Worm (Caenorhabditis elegans) whole organism, L2 larva: Measurements from ENCODE around the gene sod-3.

Source experiments
- ama-1 ChIP-seq: fragments of 150-350 bp; optimal IDR thresholded peaks from 2 replicates; lab custom pipeline; 2018; ENCODE audit warnings: inconsistent platforms
- blmp-1 ChIP-seq: sonication (generic microtip); optimal IDR thresholded peaks from 2 replicates; lab custom pipeline; 2017; ENCODE audit warnings: missing genetic modification characterization, mild to moderate bottlenecking, missing compliant biosample characterization, antibody characterized with exemption, moderate library complexity; ENCODE audit not compliant: insufficient read depth
- ceh-82 ChIP-seq: fragments of 150-350 bp; optimal IDR thresholded peaks from 2 replicates; lab custom pipeline; 2014; ENCODE audit warnings: missing biosample characterization, missing genetic modification characterization
- dmd-4 ChIP-seq: sonication (generic microtip); optimal IDR thresholded peaks from 2 replicates; lab custom pipeline; 2017; ENCODE audit warnings: missing biosample characterization, missing genetic modification characterization
- egl-27 ChIP-seq: sonication (generic microtip); optimal IDR thresholded peaks from 3 replicates; lab custom pipeline; 2017; ENCODE audit warnings: missing biosample characterization, missing genetic modification reagents, missing genetic modification characterization
- lsy-2 ChIP-seq, 2 experiments: fragments of 150-350 bp in 1 of 2; sonication (generic microtip) in 1 of 2; optimal IDR thresholded peaks; 2 replicates each; lab custom pipeline; 2014 to 2017; ENCODE audit warnings: missing biosample characterization in 2 of 2, missing genetic modification characterization in 2 of 2
- mab-5 ChIP-seq: fragments of 150-350 bp; optimal IDR thresholded peaks from 2 replicates; lab custom pipeline; 2014; ENCODE audit warnings: missing biosample characterization, missing genetic modification characterization
- mbf-1 ChIP-seq: sonication (generic microtip); optimal IDR thresholded peaks from 2 replicates; lab custom pipeline; 2017; ENCODE audit warnings: missing biosample characterization, missing genetic modification characterization
- nhr-12 ChIP-seq: fragments of 150-350 bp; optimal IDR thresholded peaks from 2 replicates; lab custom pipeline; 2014; ENCODE audit warnings: missing biosample characterization, missing genetic modification characterization
- nhr-237 ChIP-seq: fragments of 150-350 bp; optimal IDR thresholded peaks from 2 replicates; lab custom pipeline; 2014; ENCODE audit warnings: missing biosample characterization, missing genetic modification characterization
- nhr-25 ChIP-seq: fragments of 150-350 bp; sonication (generic microtip); optimal IDR thresholded peaks from 3 replicates; lab custom pipeline; 2014; ENCODE audit warnings: missing biosample characterization, missing genetic modification characterization
- nhr-77 ChIP-seq: fragments of 150-350 bp; optimal IDR thresholded peaks from 2 replicates; lab custom pipeline; 2014; ENCODE audit warnings: missing biosample characterization, missing genetic modification characterization

- TF ChIP-seq ama-1: no peak
- no peak for TF ChIP-seq mbf-1 (tag; lab: Kevin White, UChicago)
- no peak for TF ChIP-seq ceh-82
- TF ChIP-seq nhr-12 (tag; lab: Kevin White, UChicago): no peak
- TF ChIP-seq blmp-1 (tag; lab: Kevin White, UChicago): no peak
- no peak for TF ChIP-seq mab-5 (tag; lab: Kevin White, UChicago)
- no peak for TF ChIP-seq egl-27
- TF ChIP-seq nhr-77 (tag; lab: Kevin White, UChicago): no peak
- TF ChIP-seq nhr-25 (tag; lab: Kevin White, UChicago): no peak
- TF ChIP-seq dmd-4: no peak
- no peak for TF ChIP-seq lsy-2 (tag; optimal IDR thresholded peaks at IDR 0.05; lab: Kevin White, UChicago)
- TF ChIP-seq nhr-237 (tag; lab: Kevin White, UChicago): no peak
Measured at ce11 chrX:17072088-17072487, 20.5 kb upstream of the sod-3 start, which contains the start of gene C30G4.4.
